Fruit fly (Drosophila melanogaster) whole organism, wandering third instar larva: ENCODE data around the gene rdx.

ENCODE experiments used
- Abd-B ChIP-seq: fragments of >200 bp; optimal IDR thresholded peaks from 2 replicates; lab custom pipeline; 2017; ENCODE audit warnings: missing biosample characterization, missing genetic modification characterization
- dmrt93B ChIP-seq: fragments of 200-800 bp; sonication (Bioruptor generic); optimal IDR thresholded peaks from 2 replicates; lab custom pipeline; 2018; ENCODE audit warnings: missing biosample characterization, mild to moderate bottlenecking, missing genetic modification characterization

- no peak for TF ChIP-seq Abd-B (GFP tag; lab: Kevin White, UChicago)
- no peak for TF ChIP-seq dmrt93B (GFP tag; lab: Kevin White, UChicago)
Observed at dm6 chr3R:14055944-14056319, 24.1 kb upstream of the rdx start.
